Worm (Caenorhabditis elegans): Measurements from ENCODE around the gene C02F12.8.
A peak's percentile ranks its signal among the peaks of the same experiment; 100 is the strongest.

Gene C02F12.8

DNA sequence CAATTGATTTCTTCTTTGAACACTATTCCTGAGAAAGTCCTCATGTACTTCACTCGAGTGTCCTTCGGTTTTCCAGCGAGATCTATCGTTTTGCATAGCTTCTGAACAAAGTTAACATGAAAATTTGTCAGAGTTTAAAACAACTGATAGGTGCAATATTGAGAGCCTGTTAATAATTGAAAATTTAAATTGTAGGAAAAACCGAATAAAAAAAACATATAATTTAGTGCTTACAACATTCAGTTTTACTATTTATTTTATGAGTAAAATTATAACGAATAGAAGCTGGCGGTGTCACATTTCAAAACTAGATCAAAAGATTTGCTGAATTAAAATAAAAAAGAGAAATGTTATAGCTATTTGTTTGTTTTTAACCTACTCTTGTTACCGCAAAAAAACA lies at the start of gene C02F12.8:
C02F12.8 (minus strand) TSS at position 101 of the 400 bp plus-strand sequence.
- TF ChIP-seq ets-7 (tag; optimal IDR thresholded peaks at IDR 0.05) (no peak), sea-1 (GFP tag; conservative IDR thresholded peaks at IDR 0.05) (no peak), ceh-36 (tag; optimal IDR thresholded peaks at IDR 0.05) (no peak), tbx-37 (GFP tag; conservative IDR thresholded peaks at IDR 0.05) (no peak), pes-1 (GFP tag; IDR thresholded peaks at IDR 0.05) (no peak), hnd-1 (tag; optimal IDR thresholded peaks at IDR 0.05) (no peak), flt-1 (GFP tag; IDR thresholded peaks at IDR 0.05) (no peak), ceh-13 (GFP tag; optimal IDR thresholded peaks at IDR 0.05) (no peak), hmbx-1 (tag; optimal IDR thresholded peaks at IDR 0.05) (no peak), B0310.2 (tag; optimal IDR thresholded peaks at IDR 0.05) (no peak), aly-1 (tag; optimal IDR thresholded peaks at IDR 0.05) (no peak), tbx-11 (GFP tag; IDR thresholded peaks at IDR 0.05) (no peak), ama-1 (optimal IDR thresholded peaks at IDR 0.05) (no peak)

DNA sequence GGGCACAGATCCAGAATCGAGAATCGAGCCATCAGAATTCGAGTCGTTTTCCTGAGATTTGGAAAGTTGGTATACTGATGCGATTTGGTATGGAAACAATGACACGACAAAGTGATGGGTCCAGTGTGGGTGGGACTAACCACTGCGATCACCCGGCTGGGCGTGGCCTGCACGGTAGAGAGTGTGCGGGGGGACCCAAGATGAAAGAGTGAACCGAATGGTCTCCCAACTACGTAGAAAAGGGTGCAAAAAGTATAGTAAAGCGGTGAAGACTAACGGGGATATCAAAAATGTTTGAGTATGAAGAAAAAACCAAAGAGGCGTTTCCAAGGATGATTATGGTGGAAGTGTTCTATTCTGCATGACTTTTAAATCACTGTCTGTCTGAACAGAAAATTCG lies 49.2 kb upstream of the C02F12.8 start, which contains the start of gene fkh-2:
fkh-2 (minus strand) TSS at position 101 of the 400 bp plus-strand sequence.
- no peak for TF ChIP-seq ama-1 (optimal IDR thresholded peaks at IDR 0.05)
- TF ChIP-seq tbx-11 (GFP tag; IDR thresholded peaks at IDR 0.05): no peak
- TF ChIP-seq tbx-37 (GFP tag; conservative IDR thresholded peaks at IDR 0.05): no peak
- TF ChIP-seq ets-7 (tag; optimal IDR thresholded peaks at IDR 0.05): no peak
- no peak for TF ChIP-seq hmbx-1 (tag; optimal IDR thresholded peaks at IDR 0.05)
- no peak for TF ChIP-seq sea-1 (GFP tag; conservative IDR thresholded peaks at IDR 0.05)
- no peak for TF ChIP-seq pes-1 (GFP tag; IDR thresholded peaks at IDR 0.05)
- TF ChIP-seq scrt-1 (GFP tag; IDR thresholded peaks at IDR 0.05): no peak
- no peak for TF ChIP-seq aly-1 (tag; optimal IDR thresholded peaks at IDR 0.05)

DNA sequence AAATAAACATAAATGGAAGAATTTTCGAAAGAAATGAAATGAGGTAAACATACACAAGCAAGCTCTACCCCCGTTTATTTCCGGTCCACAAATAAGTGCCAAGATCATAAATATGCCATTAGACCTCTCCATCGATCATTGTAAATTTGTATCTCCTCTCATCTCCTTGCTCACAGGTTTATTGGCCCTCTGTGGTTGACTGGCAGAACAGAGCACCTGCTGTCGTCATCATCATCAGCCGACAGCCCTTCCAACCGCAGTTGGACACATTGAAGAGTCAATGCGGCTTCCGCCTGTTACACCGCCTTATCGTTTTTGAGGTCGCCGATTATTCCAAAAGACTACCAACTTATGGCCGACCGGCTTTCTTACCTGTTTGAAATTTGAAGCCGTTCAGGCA lies 45.6 kb upstream of the C02F12.8 start:
- peak; percentile 20 for TF ChIP-seq ets-7 (tag; optimal IDR thresholded peaks at IDR 0.05)
- TF ChIP-seq tra-4 (tag; optimal IDR thresholded peaks at IDR 0.05): no peak

DNA sequence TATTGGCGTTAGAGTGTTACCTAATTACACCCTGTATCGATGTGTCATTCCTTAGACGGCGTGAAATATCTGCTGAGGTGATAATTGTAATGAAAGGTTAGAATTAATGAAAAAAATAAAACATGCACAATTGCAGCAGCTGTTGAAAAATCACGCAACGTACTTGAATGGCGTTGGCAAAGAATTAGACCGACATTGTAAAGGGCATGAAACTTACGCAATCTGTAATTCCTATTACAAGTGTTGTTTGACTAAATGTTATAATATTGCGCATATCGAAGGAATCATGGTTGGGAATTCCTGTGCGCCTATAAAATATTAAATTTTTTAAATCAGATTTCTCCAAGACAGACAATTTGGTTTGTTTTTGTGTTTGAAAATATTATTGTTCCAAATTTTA lies 40.7 kb upstream of the C02F12.8 start, which contains the start of gene tag-18:
tag-18 (minus strand) TSS at position 305 of the 400 bp plus-strand sequence.
- TF ChIP-seq ceh-36 (tag; optimal IDR thresholded peaks at IDR 0.05): no peak
- no peak for TF ChIP-seq aly-1 (tag; optimal IDR thresholded peaks at IDR 0.05)
- no peak for TF ChIP-seq ceh-13 (GFP tag; optimal IDR thresholded peaks at IDR 0.05)
- no peak for TF ChIP-seq hmg-4 (GFP tag; optimal IDR thresholded peaks at IDR 0.05)
- no peak for TF ChIP-seq ets-7 (tag; optimal IDR thresholded peaks at IDR 0.05)
- TF ChIP-seq hnd-1 (tag; optimal IDR thresholded peaks at IDR 0.05): no peak
- TF ChIP-seq ama-1 (optimal IDR thresholded peaks at IDR 0.05): no peak
- no peak for TF ChIP-seq F13C5.2 (tag; optimal IDR thresholded peaks at IDR 0.05)
- TF ChIP-seq sea-1 (GFP tag; conservative IDR thresholded peaks at IDR 0.05): no peak
- TF ChIP-seq tra-4 (tag; optimal IDR thresholded peaks at IDR 0.05): no peak
- TF ChIP-seq flt-1 (GFP tag; IDR thresholded peaks at IDR 0.05): no peak
- no peak for TF ChIP-seq B0310.2 (tag; optimal IDR thresholded peaks at IDR 0.05)

DNA sequence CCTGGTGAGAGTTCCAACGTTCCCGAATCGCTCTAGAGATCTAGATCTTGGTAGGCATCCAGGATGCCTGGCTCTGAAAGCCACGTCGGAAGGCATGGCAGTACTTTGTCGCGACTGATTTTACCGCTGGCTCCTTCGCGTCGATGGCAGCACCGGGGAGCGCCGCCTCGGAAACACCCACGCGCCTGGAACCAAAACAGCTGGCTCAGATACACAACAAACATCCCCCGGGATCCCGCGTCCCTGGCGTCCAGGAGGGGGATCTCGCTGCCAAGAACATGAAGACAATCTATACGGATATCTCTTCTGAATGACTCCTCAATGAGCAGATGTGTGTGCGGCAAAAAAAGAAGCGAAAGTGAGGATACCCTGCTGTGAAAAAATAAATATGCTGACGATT lies 40.3 kb upstream of the C02F12.8 start:
- no peak for TF ChIP-seq sea-1 (GFP tag; conservative IDR thresholded peaks at IDR 0.05)
- TF ChIP-seq flt-1 (GFP tag; IDR thresholded peaks at IDR 0.05): no peak

DNA sequence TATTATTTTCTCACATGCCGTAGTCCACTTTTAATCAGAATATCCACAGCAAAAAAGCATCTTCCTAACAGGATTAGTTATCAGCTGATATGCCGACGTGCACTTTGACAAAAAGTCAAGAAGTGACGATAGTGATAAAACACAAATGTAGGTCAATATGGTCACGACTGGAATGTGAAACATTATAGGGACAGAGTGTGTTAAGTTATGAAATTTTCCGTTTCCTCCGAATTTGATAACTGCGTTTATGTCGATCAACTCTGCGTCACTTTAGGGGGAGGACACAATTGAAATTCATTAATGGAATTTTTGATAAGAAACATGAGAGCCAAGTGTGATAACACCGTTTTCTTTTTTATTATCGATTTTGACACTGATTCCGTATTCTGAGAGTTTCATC lies 35.9 kb upstream of the C02F12.8 start, which contains the start of gene aex-4:
aex-4 (plus strand) TSS at position 312 of the 400 bp plus-strand sequence.
- TF ChIP-seq scrt-1 (GFP tag; IDR thresholded peaks at IDR 0.05): no peak
- TF ChIP-seq aly-1 (tag; optimal IDR thresholded peaks at IDR 0.05): no peak
- no peak for TF ChIP-seq F13C5.2 (tag; optimal IDR thresholded peaks at IDR 0.05)
- no peak for TF ChIP-seq tra-4 (tag; optimal IDR thresholded peaks at IDR 0.05)
- TF ChIP-seq hnd-1 (tag; optimal IDR thresholded peaks at IDR 0.05): no peak
- no peak for TF ChIP-seq hmbx-1 (tag; optimal IDR thresholded peaks at IDR 0.05)
- TF ChIP-seq ets-7 (tag; optimal IDR thresholded peaks at IDR 0.05): no peak
- no peak for TF ChIP-seq ceh-13 (GFP tag; optimal IDR thresholded peaks at IDR 0.05)
- TF ChIP-seq hmg-4 (GFP tag; optimal IDR thresholded peaks at IDR 0.05): no peak
- no peak for TF ChIP-seq flt-1 (GFP tag; IDR thresholded peaks at IDR 0.05)
- no peak for TF ChIP-seq tbx-11 (GFP tag; IDR thresholded peaks at IDR 0.05)
- no peak for TF ChIP-seq B0310.2 (tag; optimal IDR thresholded peaks at IDR 0.05)
- no peak for TF ChIP-seq ama-1 (optimal IDR thresholded peaks at IDR 0.05)
- TF ChIP-seq sea-1 (GFP tag; conservative IDR thresholded peaks at IDR 0.05): no peak

DNA sequence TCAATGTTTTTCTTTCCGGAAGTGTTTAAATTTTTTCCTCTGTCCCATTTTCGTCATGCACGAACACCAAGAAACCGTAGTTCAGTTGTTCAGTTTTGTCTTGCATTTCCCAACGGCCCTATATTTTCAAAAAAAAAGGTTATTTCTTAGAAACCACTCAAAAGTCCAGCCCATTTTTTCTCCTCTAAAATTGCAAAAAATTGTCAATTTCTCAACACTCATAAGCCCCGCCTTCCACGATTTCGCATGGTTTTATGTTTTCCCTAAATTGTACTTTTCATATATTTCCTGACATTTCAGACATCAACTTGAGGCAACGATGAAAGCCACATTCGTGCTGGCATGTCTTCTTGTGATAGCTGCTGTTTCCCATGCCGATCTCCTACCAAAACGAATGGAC lies 34.2 kb upstream of the C02F12.8 start, which contains the start of gene nlp-1:
nlp-1 (plus strand) TSS at position 301 of the 400 bp plus-strand sequence.
- no peak for TF ChIP-seq tbx-37 (GFP tag; conservative IDR thresholded peaks at IDR 0.05)
- TF ChIP-seq aly-1 (tag; optimal IDR thresholded peaks at IDR 0.05): no peak
- no peak for TF ChIP-seq tra-4 (tag; optimal IDR thresholded peaks at IDR 0.05)
- no peak for TF ChIP-seq ama-1 (optimal IDR thresholded peaks at IDR 0.05)
- TF ChIP-seq scrt-1 (GFP tag; IDR thresholded peaks at IDR 0.05): no peak
- no peak for TF ChIP-seq B0310.2 (tag; optimal IDR thresholded peaks at IDR 0.05)
- TF ChIP-seq hnd-1 (tag; optimal IDR thresholded peaks at IDR 0.05): no peak
- no peak for TF ChIP-seq ceh-36 (tag; optimal IDR thresholded peaks at IDR 0.05)
- TF ChIP-seq ets-7 (tag; optimal IDR thresholded peaks at IDR 0.05): no peak
- no peak for TF ChIP-seq sea-1 (GFP tag; conservative IDR thresholded peaks at IDR 0.05)
- no peak for TF ChIP-seq tbx-11 (GFP tag; IDR thresholded peaks at IDR 0.05)
- TF ChIP-seq flt-1 (GFP tag; IDR thresholded peaks at IDR 0.05): no peak
- TF ChIP-seq F13C5.2 (tag; optimal IDR thresholded peaks at IDR 0.05): no peak
- no peak for TF ChIP-seq pes-1 (GFP tag; IDR thresholded peaks at IDR 0.05)

DNA sequence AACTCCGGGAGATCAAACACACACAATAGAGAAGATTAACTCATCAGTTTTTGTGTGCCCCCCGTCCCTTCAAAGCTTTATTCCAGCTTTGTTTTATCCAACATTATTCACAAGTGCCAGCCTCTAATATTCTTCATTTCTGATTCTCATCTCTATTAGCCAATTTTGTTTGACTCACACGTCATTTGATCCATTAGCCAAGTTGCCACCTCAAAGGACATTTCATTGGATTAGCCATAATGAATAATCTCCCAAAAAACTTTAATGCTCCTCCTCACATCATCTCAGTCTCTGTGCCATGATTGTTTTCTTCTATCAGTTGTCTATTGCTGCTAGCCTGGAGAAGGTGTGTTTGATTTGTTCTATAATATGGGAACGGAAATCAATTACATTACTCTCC lies 32.4 kb upstream of the C02F12.8 start:
- TF ChIP-seq hmg-4 (GFP tag; optimal IDR thresholded peaks at IDR 0.05) (no peak), hmbx-1 (tag; optimal IDR thresholded peaks at IDR 0.05) (no peak), ceh-13 (GFP tag; optimal IDR thresholded peaks at IDR 0.05) (no peak), tra-4 (tag; optimal IDR thresholded peaks at IDR 0.05) (no peak), tbx-37 (GFP tag; conservative IDR thresholded peaks at IDR 0.05) (no peak), scrt-1 (GFP tag; IDR thresholded peaks at IDR 0.05) (no peak), pes-1 (GFP tag; IDR thresholded peaks at IDR 0.05) (no peak), hnd-1 (tag; optimal IDR thresholded peaks at IDR 0.05) (no peak), F13C5.2 (tag; optimal IDR thresholded peaks at IDR 0.05) (no peak), aly-1 (tag; optimal IDR thresholded peaks at IDR 0.05) (no peak), tbx-11 (GFP tag; IDR thresholded peaks at IDR 0.05) (no peak), ets-7 (tag; optimal IDR thresholded peaks at IDR 0.05) (no peak), ama-1 (optimal IDR thresholded peaks at IDR 0.05) (no peak), sea-1 (GFP tag; conservative IDR thresholded peaks at IDR 0.05) (no peak), flt-1 (GFP tag; IDR thresholded peaks at IDR 0.05) (no peak), ceh-36 (tag; optimal IDR thresholded peaks at IDR 0.05) (no peak), B0310.2 (tag; optimal IDR thresholded peaks at IDR 0.05) (no peak)

Measured in whole organism, early embryonic.